Fruit fly (Drosophila melanogaster) whole organism, wandering third instar larva: Measurements from ENCODE around the gene CG15368.

ENCODE experiments used
- Abd-B ChIP-seq: fragments of >200 bp; optimal IDR thresholded peaks from 2 replicates; lab custom pipeline; 2017; ENCODE audit warnings: missing biosample characterization, missing genetic modification characterization
- CG32264 ChIP-seq: fragments of 200-800 bp; sonication (Bioruptor generic); optimal IDR thresholded peaks from 2 replicates; lab custom pipeline; 2016; ENCODE audit warnings: missing biosample characterization, missing genetic modification characterization
- CG9705 ChIP-seq: fragments of 200-800 bp; sonication (Bioruptor generic); optimal IDR thresholded peaks from 2 replicates; lab custom pipeline; 2018; ENCODE audit warnings: missing biosample characterization, mild to moderate bottlenecking, missing genetic modification characterization
- CrebA ChIP-seq: fragments of 200-800 bp; sonication (Bioruptor generic); optimal IDR thresholded peaks from 2 replicates; lab custom pipeline; 2016; ENCODE audit warnings: missing biosample characterization, mild to moderate bottlenecking, missing genetic modification characterization, borderline replicate concordance
- GATAd ChIP-seq: sonication (Bioruptor generic); optimal IDR thresholded peaks from 2 replicates; lab custom pipeline; 2016; ENCODE audit warnings: missing biosample characterization, missing genetic modification characterization
- HLH106 ChIP-seq: fragments of 200-800 bp; optimal IDR thresholded peaks from 3 replicates; lab custom pipeline; 2019; ENCODE audit warnings: missing biosample characterization, mild to moderate bottlenecking, missing genetic modification characterization, moderate library complexity
- Hnf4 ChIP-seq: fragments of 200-800 bp; sonication (Bioruptor generic); optimal IDR thresholded peaks from 2 replicates; lab custom pipeline; 2016; ENCODE audit warnings: missing biosample characterization, mild to moderate bottlenecking, missing genetic modification characterization
- Hr78 ChIP-seq: fragments of >200 bp; optimal IDR thresholded peaks from 2 replicates; lab custom pipeline; 2017; ENCODE audit warnings: missing biosample characterization, missing genetic modification characterization
- Jra ChIP-seq: sonication (Bioruptor generic); optimal IDR thresholded peaks from 2 replicates; lab custom pipeline; 2016; ENCODE audit warnings: missing biosample characterization, missing genetic modification characterization
- Mio ChIP-seq: sonication (Bioruptor generic); optimal IDR thresholded peaks from 2 replicates; lab custom pipeline; 2016; ENCODE audit warnings: missing biosample characterization, missing genetic modification characterization
- N ChIP-seq: fragments of >200 bp; optimal IDR thresholded peaks from 2 replicates; lab custom pipeline; 2018; ENCODE audit warnings: missing biosample characterization, missing external identifiers, missing genetic modification characterization
- OdsH ChIP-seq: fragments of 200-800 bp; sonication (Bioruptor generic); optimal IDR thresholded peaks from 2 replicates; lab custom pipeline; 2016; ENCODE audit warnings: missing biosample characterization, mild to moderate bottlenecking, missing genetic modification characterization
- Rel ChIP-seq, 2 experiments: fragments of 200-800 bp; sonication (Bioruptor generic) in 1 of 2; optimal IDR thresholded peaks; 2 replicates in 1 of 2; 3 replicates in 1 of 2; lab custom pipeline; 2016 to 2019; ENCODE audit warnings: mild to moderate bottlenecking in 2 of 2, missing biosample characterization in 2 of 2, missing genetic modification characterization in 2 of 2, moderate library complexity in 1 of 2
- Sp1 ChIP-seq: fragments of 200-800 bp; sonication (Bioruptor generic); optimal IDR thresholded peaks from 3 replicates; lab custom pipeline; 2019; ENCODE audit warnings: missing biosample characterization, mild to moderate bottlenecking, missing genetic modification characterization, moderate library complexity
- Vsx2 ChIP-seq: fragments of 200-300, 225-300 bp; sonication (Bioruptor generic); optimal IDR thresholded peaks from 2 replicates; lab custom pipeline; 2018; ENCODE audit warnings: missing biosample characterization, missing genetic modification characterization; ENCODE audit not compliant: partially characterized antibody
- brk ChIP-seq: fragments of 200-800 bp; sonication (Bioruptor generic); optimal IDR thresholded peaks from 2 replicates; lab custom pipeline; 2016; ENCODE audit warnings: missing biosample characterization, mild to moderate bottlenecking, missing genetic modification characterization
- dl ChIP-seq, 2 experiments: fragments of 175-275, 200-275 bp in 1 of 2; fragments of 200-275 bp in 1 of 2; sonication (Bioruptor generic); optimal IDR thresholded peaks; lab custom pipeline; 2018; ENCODE audit warnings: mild to moderate bottlenecking in 2 of 2, missing biosample characterization in 2 of 2, missing genetic modification characterization in 2 of 2, moderate library complexity in 2 of 2; ENCODE audit not compliant: partially characterized antibody in 2 of 2, insufficient read depth in 1 of 2
- dmrt93B ChIP-seq: fragments of 200-800 bp; sonication (Bioruptor generic); optimal IDR thresholded peaks from 2 replicates; lab custom pipeline; 2018; ENCODE audit warnings: missing biosample characterization, mild to moderate bottlenecking, missing genetic modification characterization
- dsf ChIP-seq: sonication (Bioruptor generic); optimal IDR thresholded peaks from 2 replicates; lab custom pipeline; 2016; ENCODE audit warnings: missing biosample characterization, missing genetic modification characterization, borderline replicate concordance
- ey ChIP-seq: fragments of 200-800 bp; sonication (Bioruptor generic); optimal IDR thresholded peaks from 2 replicates; lab custom pipeline; 2016; ENCODE audit warnings: missing biosample characterization, missing genetic modification characterization
- foxo ChIP-seq, 2 experiments: fragments of 200-800 bp; sonication (Bioruptor generic); optimal IDR thresholded peaks; 2 replicates in 1 of 2; 3 replicates in 1 of 2; lab custom pipeline; 2016 to 2017; ENCODE audit warnings: missing biosample characterization in 2 of 2, missing genetic modification characterization in 2 of 2
- fru ChIP-seq: fragments of 200-800 bp; sonication (Bioruptor generic); optimal IDR thresholded peaks from 3 replicates; lab custom pipeline; 2016; ENCODE audit warnings: missing biosample characterization, mild to moderate bottlenecking, missing genetic modification characterization
- h ChIP-seq: fragments of 200-800 bp; sonication (Bioruptor generic); optimal IDR thresholded peaks from 3 replicates; lab custom pipeline; 2016; ENCODE audit warnings: missing biosample characterization, mild to moderate bottlenecking, missing genetic modification characterization
- jim ChIP-seq: fragments of 175-275, 200-325 bp; sonication (Bioruptor generic); optimal IDR thresholded peaks from 2 replicates; lab custom pipeline; 2016; ENCODE audit warnings: missing biosample characterization, mild to moderate bottlenecking, missing genetic modification characterization
- pan ChIP-seq: fragments of >200 bp; optimal IDR thresholded peaks from 2 replicates; lab custom pipeline; 2017
- psq ChIP-seq: fragments of 200-800 bp; sonication (Bioruptor generic); optimal IDR thresholded peaks from 3 replicates; lab custom pipeline; 2017; ENCODE audit warnings: missing biosample characterization, mild to moderate bottlenecking, missing genetic modification characterization, moderate library complexity
- rgr ChIP-seq: fragments of 200-800 bp; sonication (Bioruptor generic); optimal IDR thresholded peaks from 3 replicates; lab custom pipeline; 2016; ENCODE audit warnings: missing biosample characterization, mild to moderate bottlenecking, missing genetic modification characterization
- sage ChIP-seq: fragments of 200-800 bp; sonication (Bioruptor generic); optimal IDR thresholded peaks from 2 replicates; lab custom pipeline; 2016; ENCODE audit warnings: missing biosample characterization, mild to moderate bottlenecking, missing genetic modification characterization
- tai ChIP-seq: sonication (Bioruptor generic); optimal IDR thresholded peaks from 2 replicates; lab custom pipeline; 2016; ENCODE audit warnings: missing biosample characterization, missing genetic modification characterization
- usp ChIP-seq: fragments of >200 bp; optimal IDR thresholded peaks from 2 replicates; lab custom pipeline; 2017; ENCODE audit warnings: missing biosample characterization, missing genetic modification characterization
- woc ChIP-seq: sonication (Bioruptor generic); optimal IDR thresholded peaks from 2 replicates; lab custom pipeline; 2016; ENCODE audit warnings: missing biosample characterization, mild to moderate bottlenecking, missing genetic modification characterization

The CG15368 gene

DNA sequence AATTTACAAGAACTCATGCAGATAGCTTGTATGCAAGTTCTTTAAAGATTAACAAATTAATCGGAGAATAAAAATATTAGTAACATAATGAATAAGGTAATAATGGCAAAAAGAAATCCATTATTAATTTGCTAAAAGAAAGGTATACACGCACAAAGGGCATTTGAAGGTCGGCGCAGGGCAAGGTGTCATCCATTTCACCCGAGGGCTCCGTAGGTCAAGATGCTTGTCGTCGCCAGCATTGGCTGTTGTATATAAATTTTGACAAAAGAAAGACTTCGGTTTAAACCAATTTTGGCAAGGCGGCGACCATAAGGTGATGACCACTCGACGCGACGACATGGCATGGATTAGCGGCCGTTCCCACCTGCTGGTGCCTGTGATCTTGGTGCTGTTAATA, 9.6 kb downstream of the CG15368 start, which contains the start of gene CG15370:
Gene CG15370, plus strand, starts transcription at position 301 of the 400 bp plus-strand sequence.
- no peak for TF ChIP-seq Sp1 (GFP tag; lab: Kevin White, UChicago)
- TF ChIP-seq OdsH: no peak
- no peak for TF ChIP-seq dl (GFP tag; optimal IDR thresholded peaks at IDR 0.05; lab: Kevin White, UChicago; ENCODE audit: insufficient read depth in 1 of 2, partially characterized antibody in 2 of 2)
- TF ChIP-seq pan (lab: Kevin White, UChicago): no peak
- no peak for TF ChIP-seq tai
- no peak for TF ChIP-seq Abd-B (GFP tag; lab: Kevin White, UChicago)
- no peak for TF ChIP-seq jim (GFP tag; lab: Kevin White, UChicago)
- TF ChIP-seq GATAd (GFP tag; lab: Kevin White, UChicago): no peak
- no peak for TF ChIP-seq Jra
- no peak for TF ChIP-seq brk (GFP tag; lab: Kevin White, UChicago)
- TF ChIP-seq N (GFP tag; lab: Kevin White, UChicago): no peak
- TF ChIP-seq CG9705 (GFP tag; lab: Kevin White, UChicago): no peak
- no peak for TF ChIP-seq Hr78 (GFP tag; lab: Kevin White, UChicago)
- no peak for TF ChIP-seq fru (GFP tag; lab: Kevin White, UChicago)
- no peak for TF ChIP-seq Hnf4 (GFP tag; lab: Kevin White, UChicago)
- no peak for TF ChIP-seq dmrt93B

DNA sequence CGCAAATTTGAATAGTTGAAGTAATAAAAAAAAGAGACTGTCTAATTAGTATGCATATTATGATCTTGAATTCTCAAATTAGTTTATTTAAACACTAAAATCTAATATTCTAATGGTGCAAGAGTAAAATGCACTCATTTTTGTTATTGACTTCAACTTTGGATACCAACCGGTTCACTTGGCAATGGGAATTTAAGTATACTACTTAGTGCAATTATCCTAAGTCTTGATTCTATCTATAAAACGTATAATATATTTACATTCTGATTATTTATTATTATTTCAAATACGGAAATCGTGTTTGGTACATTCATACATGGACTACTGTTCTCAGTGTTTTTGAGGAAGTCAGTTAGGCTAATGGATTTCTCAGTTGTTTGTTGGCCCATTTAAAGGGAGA, 11.3 kb downstream of the CG15368 start, which contains the start of gene Gr8a:
Gene Gr8a, plus strand, starts transcription at position 301 of the 400 bp plus-strand sequence.
- TF ChIP-seq usp (GFP tag; lab: Kevin White, UChicago) (no peak), Hnf4 (GFP tag; lab: Kevin White, UChicago) (no peak), sage (GFP tag; lab: Kevin White, UChicago) (no peak), GATAd (GFP tag; lab: Kevin White, UChicago) (no peak), CG32264 (GFP tag; lab: Kevin White, UChicago) (no peak), dmrt93B (no peak), Abd-B (GFP tag; lab: Kevin White, UChicago) (no peak), Hr78 (GFP tag; lab: Kevin White, UChicago) (no peak), foxo (GFP tag; optimal IDR thresholded peaks at IDR 0.05; lab: Kevin White, UChicago) (no peak), CrebA (GFP tag; lab: Kevin White, UChicago) (no peak), Mio (no peak), h (GFP tag; lab: Kevin White, UChicago) (no peak)
- TF ChIP-seq, all 38 proteins: peak for 0

DNA sequence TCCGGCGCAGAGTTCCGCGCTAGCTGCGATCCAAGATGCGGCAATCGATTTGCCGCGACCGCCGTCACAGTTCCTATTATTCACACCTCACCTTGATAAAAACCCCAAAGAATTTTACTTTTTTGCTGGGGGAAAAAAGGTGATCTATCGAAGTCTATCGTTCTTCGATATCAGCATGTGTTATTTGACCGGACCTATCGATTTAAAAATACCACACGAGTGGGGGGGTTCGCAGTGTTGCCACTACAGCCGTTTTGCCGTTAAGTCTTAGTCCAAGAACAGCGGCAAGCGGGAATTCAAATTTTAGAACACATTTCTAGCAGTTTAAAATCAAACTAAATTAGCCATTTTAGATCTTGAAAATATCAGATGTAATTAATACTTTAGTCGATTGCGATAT, 16.6 kb downstream of the CG15368 start, which contains the start of gene CG12121:
Gene CG12121, minus strand, starts transcription at position 180 of the 400 bp plus-strand sequence.
- TF ChIP-seq fru (GFP tag; lab: Kevin White, UChicago) (no peak), Vsx2 (GFP tag; lab: Kevin White, UChicago) (peak; percentile 71), dsf (GFP tag; lab: Kevin White, UChicago) (no peak), usp (GFP tag; lab: Kevin White, UChicago) (no peak), jim (GFP tag; lab: Kevin White, UChicago) (no peak), CG9705 (GFP tag; lab: Kevin White, UChicago) (no peak), Mio (no peak), Rel (GFP tag; optimal IDR thresholded peaks at IDR 0.05; lab: Kevin White, UChicago) (no peak), Rel (tag; optimal IDR thresholded peaks at IDR 0.05; lab: Kevin White, UChicago) (peak; percentile 94)

dm6 chrX:9236485-9236884, 20.9 kb downstream of the CG15368 start, which contains the start of gene Ir8a:
Gene Ir8a, minus strand, starts transcription at chrX:9236585.
- TF ChIP-seq woc (GFP tag; lab: Kevin White, UChicago) (no peak), CrebA (GFP tag; lab: Kevin White, UChicago) (no peak), Abd-B (GFP tag; lab: Kevin White, UChicago) (no peak), usp (GFP tag; lab: Kevin White, UChicago) (no peak), CG32264 (GFP tag; lab: Kevin White, UChicago) (no peak), h (GFP tag; lab: Kevin White, UChicago) (no peak), dl (GFP tag; optimal IDR thresholded peaks at IDR 0.05; lab: Kevin White, UChicago; ENCODE audit: insufficient read depth in 1 of 2, partially characterized antibody in 2 of 2) (no peak), fru (GFP tag; lab: Kevin White, UChicago) (no peak)

dm6 chrX:9243417-9243884, 27.9 kb downstream of the CG15368 start, which contains the start of the genes mxc and Larp7:
Gene mxc, minus strand, starts transcription at chrX:9243467.
Gene Larp7, plus strand, starts transcription at chrX:9243817.
- TF ChIP-seq usp (GFP tag; lab: Kevin White, UChicago) (no peak), Rel (GFP tag; optimal IDR thresholded peaks at IDR 0.05; lab: Kevin White, UChicago) (no peak), Rel (tag; optimal IDR thresholded peaks at IDR 0.05; lab: Kevin White, UChicago) (peak; percentile 62), brk (GFP tag; lab: Kevin White, UChicago) (no peak), Sp1 (GFP tag; lab: Kevin White, UChicago) (no peak), ey (peak; percentile 78), HLH106 (peak; percentile 76), CG9705 (GFP tag; lab: Kevin White, UChicago) (peak; percentile 55), OdsH (peak; percentile 55), N (GFP tag; lab: Kevin White, UChicago) (no peak), dsf (GFP tag; lab: Kevin White, UChicago) (no peak), CG32264 (GFP tag; lab: Kevin White, UChicago) (no peak), rgr (peak; percentile 74), psq (peak; percentile 42), dmrt93B (peak; percentile 58), CrebA (GFP tag; lab: Kevin White, UChicago) (no peak), GATAd (GFP tag; lab: Kevin White, UChicago) (peak; percentile 10), Hr78 (GFP tag; lab: Kevin White, UChicago) (no peak)
- TF ChIP-seq, all 38 proteins: peak for 9
